Worm (Caenorhabditis elegans): ENCODE results near the gene C17F4.3.

- TF ChIP-seq ceh-34 (tag; optimal IDR thresholded peaks at IDR 0.05) (no peak), ceh-30 (tag; optimal IDR thresholded peaks at IDR 0.05) (no peak), lim-6 (tag; optimal IDR thresholded peaks at IDR 0.05) (no peak), sox-4 (tag; optimal IDR thresholded peaks at IDR 0.05) (no peak), ceh-14 (tag; optimal IDR thresholded peaks at IDR 0.05) (no peak), ets-4 (tag; optimal IDR thresholded peaks at IDR 0.05) (no peak), pat-9 (tag; optimal IDR thresholded peaks at IDR 0.05) (no peak), pag-3 (tag; optimal IDR thresholded peaks at IDR 0.05; ENCODE audit: borderline replicate concordance) (no peak), ceh-45 (GFP tag; IDR thresholded peaks at IDR 0.05) (no peak), gmeb-2 (tag; optimal IDR thresholded peaks at IDR 0.05) (no peak), zip-5 (tag; optimal IDR thresholded peaks at IDR 0.05) (no peak), rnt-1 (tag; optimal IDR thresholded peaks at IDR 0.05) (no peak), elt-4 (tag; optimal IDR thresholded peaks at IDR 0.05) (no peak), unc-86 (tag; optimal IDR thresholded peaks at IDR 0.05) (no peak)
Observed at ce11 chrII:3203415-3203814, 36.9 kb upstream of the C17F4.3 start, which contains the start of gene sri-50.
